Worm (Caenorhabditis elegans) whole organism, L3 larva: ENCODE results near the gene Y19D2B.1.
"Not testable (repeated sequence)": the region's sequence is repeated elsewhere in the genome, so short reads cannot be mapped to it uniquely, and the experiment has no call there.

Source experiments
- ZK546.5 ChIP-seq: sonication (generic microtip); optimal IDR thresholded peaks from 2 replicates; lab custom pipeline; 2017; ENCODE audit warnings: missing biosample characterization, missing genetic modification characterization
- aly-2 ChIP-seq: fragments of 150-350 bp; optimal IDR thresholded peaks from 2 replicates; lab custom pipeline; 2014; ENCODE audit warnings: missing biosample characterization, missing genetic modification characterization
- ama-1 ChIP-seq: fragments of 150-350 bp; optimal IDR thresholded peaks from 2 replicates; lab custom pipeline; 2018
- ceh-28 ChIP-seq: fragments of 150-350 bp; optimal IDR thresholded peaks from 2 replicates; lab custom pipeline; 2014; ENCODE audit warnings: missing biosample characterization, missing genetic modification reagents, missing genetic modification characterization
- ceh-82 ChIP-seq: fragments of 150-350 bp; optimal IDR thresholded peaks from 2 replicates; lab custom pipeline; 2014; ENCODE audit warnings: missing biosample characterization, missing genetic modification characterization
- ceh-9 ChIP-seq: sonication (generic microtip); optimal IDR thresholded peaks from 2 replicates; lab custom pipeline; 2018; ENCODE audit warnings: missing biosample characterization, missing genetic modification characterization
- egl-5 ChIP-seq: fragments of 150-350 bp; optimal IDR thresholded peaks from 2 replicates; lab custom pipeline; 2017; ENCODE audit warnings: missing biosample characterization, missing genetic modification reagents, missing genetic modification characterization, inconsistent platforms
- elt-2 ChIP-seq: sonication (generic microtip); optimal IDR thresholded peaks from 2 replicates; lab custom pipeline; 2016; ENCODE audit warnings: missing genetic modification reagents, mild to moderate bottlenecking, missing genetic modification characterization, missing compliant biosample characterization
- eor-1 ChIP-seq, 2 experiments: fragments of 150-350 bp; optimal IDR thresholded peaks; 2 replicates each; lab custom pipeline; 2014 to 2018; ENCODE audit warnings: missing biosample characterization in 2 of 2, missing genetic modification characterization in 2 of 2
- fkh-10 ChIP-seq: sonication (generic microtip); optimal IDR thresholded peaks from 2 replicates; lab custom pipeline; 2017; ENCODE audit warnings: missing biosample characterization, missing genetic modification reagents, missing genetic modification characterization
- fkh-2 ChIP-seq: fragments of 150-350 bp; optimal IDR thresholded peaks from 2 replicates; lab custom pipeline; 2014; ENCODE audit warnings: missing biosample characterization, missing genetic modification reagents, missing genetic modification characterization
- fos-1 ChIP-seq: fragments of 150-350 bp; optimal IDR thresholded peaks from 2 replicates; lab custom pipeline; 2014; ENCODE audit warnings: missing biosample characterization, missing genetic modification characterization
- hmg-11 ChIP-seq: sonication (generic microtip); optimal IDR thresholded peaks from 2 replicates; lab custom pipeline; 2016; ENCODE audit warnings: missing genetic modification characterization, missing compliant biosample characterization
- lin-39 ChIP-seq: fragments of 150-350 bp; optimal IDR thresholded peaks from 2 replicates; lab custom pipeline; 2018; ENCODE audit warnings: missing biosample characterization, missing genetic modification reagents, missing genetic modification characterization
- lsy-12 ChIP-seq: sonication (generic microtip); optimal IDR thresholded peaks from 2 replicates; lab custom pipeline; 2016; ENCODE audit warnings: mild to moderate bottlenecking, missing genetic modification characterization, missing compliant biosample characterization
- mdl-1 ChIP-seq: fragments of 150-350 bp; optimal IDR thresholded peaks from 2 replicates; lab custom pipeline; 2014; ENCODE audit warnings: missing biosample characterization, missing genetic modification characterization
- mml-1 ChIP-seq: fragments of 150-350 bp; sonication (generic microtip); optimal IDR thresholded peaks from 3 replicates; lab custom pipeline; 2014; ENCODE audit warnings: missing biosample characterization, missing genetic modification characterization
- nfya-1 ChIP-seq: sonication (generic microtip); optimal IDR thresholded peaks from 2 replicates; lab custom pipeline; 2017; ENCODE audit warnings: missing genetic modification characterization, mild to moderate bottlenecking, missing compliant biosample characterization, antibody characterized with exemption, moderate library complexity; ENCODE audit not compliant: insufficient read depth
- nhr-11 ChIP-seq: fragments of 150-350 bp; optimal IDR thresholded peaks from 2 replicates; lab custom pipeline; 2014; ENCODE audit warnings: missing biosample characterization, missing genetic modification characterization
- nhr-12 ChIP-seq: fragments of 150-350 bp; optimal IDR thresholded peaks from 2 replicates; lab custom pipeline; 2014; ENCODE audit warnings: missing biosample characterization, missing genetic modification characterization
- nhr-25 ChIP-seq: sonication (generic microtip); optimal IDR thresholded peaks from 2 replicates; lab custom pipeline; 2017; ENCODE audit warnings: missing biosample characterization, missing genetic modification characterization
- nhr-28 ChIP-seq: fragments of 150-350 bp; optimal IDR thresholded peaks from 2 replicates; lab custom pipeline; 2014; ENCODE audit warnings: missing biosample characterization, missing genetic modification characterization
- nhr-43 ChIP-seq: sonication (generic microtip); optimal IDR thresholded peaks from 2 replicates; lab custom pipeline; 2016; ENCODE audit warnings: mild to moderate bottlenecking, missing genetic modification characterization, missing compliant biosample characterization; ENCODE audit not compliant: poor library complexity, severe bottlenecking
- nhr-76 ChIP-seq: fragments of 150-350 bp; sonication (generic microtip); optimal IDR thresholded peaks from 5 replicates; lab custom pipeline; 2014; ENCODE audit warnings: missing biosample characterization, missing genetic modification characterization
- pha-4 ChIP-seq: fragments of 150-350 bp; optimal IDR thresholded peaks from 2 replicates; lab custom pipeline; 2014; ENCODE audit warnings: missing biosample characterization, missing genetic modification reagents, missing genetic modification characterization
- pqm-1 ChIP-seq: fragments of 150-350 bp; optimal IDR thresholded peaks from 2 replicates; lab custom pipeline; 2017; ENCODE audit warnings: missing biosample characterization, missing genetic modification characterization, inconsistent platforms
- sea-2 ChIP-seq: fragments of 150-350 bp; sonication (generic microtip); optimal IDR thresholded peaks from 4 replicates; lab custom pipeline; 2014; ENCODE audit warnings: missing biosample characterization, missing genetic modification reagents, missing genetic modification characterization
- snpc-4 ChIP-seq: fragments of 150-350 bp; optimal IDR thresholded peaks from 2 replicates; lab custom pipeline; 2014; ENCODE audit warnings: missing biosample characterization, missing genetic modification characterization
- tbx-2 ChIP-seq: sonication (generic microtip); optimal IDR thresholded peaks from 2 replicates; lab custom pipeline; 2016; ENCODE audit warnings: mild to moderate bottlenecking, missing genetic modification characterization, missing compliant biosample characterization
- unc-39 ChIP-seq: sonication (generic microtip); optimal IDR thresholded peaks from 4 replicates; lab custom pipeline; 2017; ENCODE audit warnings: missing biosample characterization, missing genetic modification characterization
- unc-62 ChIP-seq: fragments of 150-350 bp; sonication (generic microtip); optimal IDR thresholded peaks from 4 replicates; lab custom pipeline; 2014; ENCODE audit warnings: missing biosample characterization, missing genetic modification reagents, missing genetic modification characterization
- ztf-11 ChIP-seq: fragments of 150-350 bp; optimal IDR thresholded peaks from 2 replicates; lab custom pipeline; 2014; ENCODE audit warnings: missing biosample characterization, missing genetic modification characterization
- ztf-4 ChIP-seq: fragments of 150-350 bp; optimal IDR thresholded peaks from 2 replicates; lab custom pipeline; 2014; ENCODE audit warnings: missing biosample characterization, missing genetic modification characterization

The Y19D2B.1 gene

DNA sequence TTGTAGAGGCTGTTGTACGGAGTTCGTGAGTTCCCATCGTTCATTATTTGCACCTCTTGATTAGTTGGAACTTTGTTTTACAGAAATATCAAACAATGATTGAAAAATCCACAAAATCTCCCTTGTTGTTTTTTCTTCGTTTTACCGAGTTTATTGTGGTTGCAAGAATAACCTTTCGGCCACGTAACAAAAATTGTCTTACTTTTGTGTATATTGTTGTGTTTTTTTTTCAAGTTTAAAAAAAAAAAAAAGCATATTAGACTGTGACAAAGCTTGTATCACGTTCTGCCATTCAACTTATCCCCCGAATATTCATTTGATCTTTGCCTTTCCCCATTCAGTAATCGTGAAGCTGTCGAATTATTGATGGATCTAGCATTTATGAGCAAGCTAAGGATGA is 5.6 kb downstream of the Y19D2B.1 start, which contains the start of gene F44F4.10:
Gene F44F4.10 (minus strand): TSS at position 101 of the 400 bp plus-strand sequence.
- no peak for TF ChIP-seq snpc-4 (tag; lab: Kevin White, UChicago)
- TF ChIP-seq unc-39, result no peak
- no peak for TF ChIP-seq nfya-1 (tag; lab: Kevin White, UChicago)
- no peak for TF ChIP-seq ceh-82 (tag; lab: Kevin White, UChicago)
- TF ChIP-seq pha-4 (tag; lab: Kevin White, UChicago), result no peak
- no peak for TF ChIP-seq sea-2 (GFP tag; lab: Kevin White, UChicago)
- TF ChIP-seq hmg-11 (tag; lab: Kevin White, UChicago), result no peak
- TF ChIP-seq fos-1 (tag; lab: Kevin White, UChicago), result no peak
- no peak for TF ChIP-seq lsy-12 (tag; lab: Kevin White, UChicago)
- no peak for TF ChIP-seq nhr-12 (tag; lab: Kevin White, UChicago)
- TF ChIP-seq unc-62 (GFP tag; lab: Kevin White, UChicago), result no peak
- no peak for TF ChIP-seq nhr-43 (tag; lab: Kevin White, UChicago)

DNA sequence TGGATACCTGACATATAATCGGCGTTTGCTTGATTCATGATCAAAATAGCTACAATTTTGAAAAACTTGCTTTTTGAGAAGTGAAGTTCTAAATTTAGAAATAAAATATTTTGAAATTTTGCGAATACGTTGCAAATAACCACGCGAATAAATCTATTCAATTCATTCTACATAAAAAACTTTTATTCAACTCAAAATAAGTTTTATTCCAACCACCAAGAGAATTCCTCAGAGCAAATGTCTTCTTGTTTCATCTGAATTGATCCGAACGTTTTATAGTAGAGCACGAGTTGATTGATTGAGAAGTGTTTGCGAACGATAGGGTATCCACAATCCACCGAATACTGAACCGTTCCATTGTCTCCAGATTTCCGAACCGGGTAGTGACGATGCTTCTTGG is 7.0 kb downstream of the Y19D2B.1 start, which contains the start of gene F44F4.9:
Gene F44F4.9 (minus strand): TSS at position 101 of the 400 bp plus-strand sequence.
- TF ChIP-seq nhr-12 (tag; lab: Kevin White, UChicago) (no peak), lsy-12 (tag; lab: Kevin White, UChicago) (no peak), pha-4 (tag; lab: Kevin White, UChicago) (no peak), fkh-2 (tag; lab: Kevin White, UChicago) (no peak), nfya-1 (tag; lab: Kevin White, UChicago) (no peak), nhr-11 (tag; lab: Kevin White, UChicago) (no peak), pqm-1 (no peak), fos-1 (tag; lab: Kevin White, UChicago) (no peak), nhr-25 (no peak), fkh-10 (GFP tag; lab: Kevin White, UChicago) (no peak), mdl-1 (no peak), hmg-11 (tag; lab: Kevin White, UChicago) (no peak), ztf-11 (tag; lab: Kevin White, UChicago) (no peak)

- TF ChIP-seq tbx-2 (tag; lab: Kevin White, UChicago), result no peak
- TF ChIP-seq ama-1 (lab: Kevin White, UChicago), result no peak
- no peak for TF ChIP-seq ceh-9 (tag; lab: Kevin White, UChicago)
- no peak for TF ChIP-seq ztf-4 (tag; lab: Kevin White, UChicago)
- TF ChIP-seq nfya-1 (tag; lab: Kevin White, UChicago), result no peak
- TF ChIP-seq nhr-76, result no peak
- no peak for TF ChIP-seq fkh-2 (tag; lab: Kevin White, UChicago)
- no peak for TF ChIP-seq elt-2
- no peak for TF ChIP-seq eor-1 (tag; optimal IDR thresholded peaks at IDR 0.05; lab: Kevin White, UChicago)
- no peak for TF ChIP-seq pqm-1
- no peak for TF ChIP-seq lin-39 (tag; lab: Kevin White, UChicago)
- TF ChIP-seq, all 47 proteins: peak for 0
Observed at ce11 chrII:10914366-10914765, 8.4 kb downstream of the Y19D2B.1 start, which contains the start of gene F44F4.15. Gene F44F4.15 (plus strand): TSS chrII:10914666.

DNA sequence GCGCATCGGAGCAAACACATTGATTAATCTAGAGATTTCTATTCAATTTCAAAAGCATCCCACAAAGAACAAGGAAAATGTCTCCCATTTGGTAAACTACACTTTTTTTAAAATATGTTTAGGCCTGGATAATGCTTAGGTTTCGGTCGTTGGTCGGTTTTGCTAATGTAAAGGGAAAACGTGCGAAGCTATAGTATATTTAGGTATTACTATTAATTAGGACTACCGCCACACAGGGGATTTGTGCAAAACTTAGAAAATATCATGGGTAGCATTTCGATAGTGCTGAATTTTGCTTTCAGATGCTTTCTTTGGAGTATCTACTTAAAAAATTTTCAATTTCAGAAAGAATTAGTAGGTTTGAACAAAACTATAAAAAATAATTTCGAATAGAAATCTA is 9.8 kb downstream of the Y19D2B.1 start:
- TF ChIP-seq ceh-28 (tag; lab: Kevin White, UChicago) (no peak), egl-5 (no peak)
- TF ChIP-seq, all 47 proteins: peak for 0

DNA sequence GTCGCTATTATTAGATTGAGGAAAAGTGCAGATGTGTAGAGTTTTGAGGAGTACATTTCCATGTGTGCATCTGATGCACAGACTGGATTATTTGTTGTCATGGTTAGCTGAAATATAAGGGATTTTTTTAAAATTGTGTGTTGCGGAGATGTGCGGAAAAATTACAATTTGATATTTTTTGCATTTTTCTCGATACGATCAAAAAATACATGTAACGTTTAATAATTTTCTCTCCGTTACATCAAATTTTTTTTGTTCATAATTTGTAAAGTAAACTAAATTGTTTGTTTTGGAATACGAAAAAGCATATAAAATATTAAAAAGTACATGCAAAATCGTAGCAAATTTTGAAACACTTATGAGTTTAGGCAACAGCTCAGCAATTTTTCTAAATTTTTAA is 12.6 kb downstream of the Y19D2B.1 start, which contains the start of gene sra-11:
Gene sra-11 (minus strand): TSS at position 101 of the 400 bp plus-strand sequence.
- TF ChIP-seq mml-1 (no peak), eor-1 (tag; optimal IDR thresholded peaks at IDR 0.05; lab: Kevin White, UChicago) (no peak), unc-62 (GFP tag; lab: Kevin White, UChicago) (no peak), aly-2 (tag; lab: Kevin White, UChicago) (no peak)

- TF ChIP-seq unc-62 (GFP tag; lab: Kevin White, UChicago); ZK546.5 (tag; lab: Kevin White, UChicago); nhr-28: not testable (repeated sequence)
Observed at ce11 chrII:10904379-10904778, 18.4 kb downstream of the Y19D2B.1 start, which contains the start of gene sra-12. Gene sra-12 (minus strand): TSS chrII:10904479.
